Worm (Caenorhabditis elegans) whole organism, young adult: Measurements from ENCODE around the gene C39B5.2.

Experiments used
- C06A6.2 ChIP-seq: fragments of 200-800 bp; sonication (Bioruptor generic); conservative IDR thresholded peaks from 2 replicates; pipeline ENCODE4 v1.3.6; 2022; ENCODE audit warnings: missing genetic modification characterization, missing compliant biosample characterization
- C17E4.6 ChIP-seq: fragments of 200-800 bp; sonication (Bioruptor generic); IDR thresholded peaks from 2 replicates; pipeline ENCODE4 v1.3.6; 2022; ENCODE audit warnings: missing genetic modification reagents, missing genetic modification characterization, missing compliant biosample characterization
- F37B4.10 ChIP-seq: fragments of 200-800 bp; sonication (Bioruptor generic); IDR thresholded peaks from 2 replicates; pipeline ENCODE4 v1.3.6; 2022; ENCODE audit warnings: missing genetic modification characterization, missing compliant biosample characterization
- F52B5.7 ChIP-seq: sonication (generic microtip); optimal IDR thresholded peaks from 2 replicates; lab custom pipeline; 2016; ENCODE audit warnings: mild to moderate bottlenecking, missing genetic modification characterization, missing compliant biosample characterization
- F57C9.4 ChIP-seq: sonication (generic microtip); optimal IDR thresholded peaks from 2 replicates; lab custom pipeline; 2017; ENCODE audit warnings: mild to moderate bottlenecking, missing genetic modification characterization, missing compliant biosample characterization
- K12H6.12 ChIP-seq: fragments of 200-800 bp; sonication (Bioruptor generic); optimal IDR thresholded peaks from 2 replicates; lab custom pipeline; 2018; ENCODE audit warnings: mild to moderate bottlenecking, missing genetic modification characterization, missing compliant biosample characterization
- T07F8.4 ChIP-seq: sonication (generic microtip); optimal IDR thresholded peaks from 2 replicates; lab custom pipeline; 2016; ENCODE audit warnings: mild to moderate bottlenecking, missing genetic modification characterization, moderate library complexity, missing compliant biosample characterization
- aptf-2 ChIP-seq: fragments of 200-800 bp; sonication (Bioruptor generic); conservative IDR thresholded peaks from 2 replicates; pipeline ENCODE4 v1.3.6; 2022; ENCODE audit warnings: missing genetic modification reagents, missing genetic modification characterization, missing compliant biosample characterization
- aptf-3 ChIP-seq: fragments of 200-800 bp; sonication (Bioruptor generic); IDR thresholded peaks from 2 replicates; pipeline ENCODE4 v1.3.6; 2022; ENCODE audit warnings: missing genetic modification characterization, missing compliant biosample characterization
- athp-1 ChIP-seq: sonication (generic microtip); optimal IDR thresholded peaks from 2 replicates; lab custom pipeline; 2017; ENCODE audit warnings: mild to moderate bottlenecking, missing genetic modification characterization, missing compliant biosample characterization
- attf-3 ChIP-seq: fragments of 200-800 bp; sonication (Bioruptor generic); conservative IDR thresholded peaks from 2 replicates; pipeline ENCODE4 v1.3.6; 2022; ENCODE audit warnings: missing genetic modification reagents, missing genetic modification characterization, missing compliant biosample characterization
- cebp-2 ChIP-seq: fragments of 200-800 bp; sonication (Bioruptor generic); IDR thresholded peaks from 2 replicates; pipeline ENCODE4 v1.3.6; 2022; ENCODE audit warnings: missing genetic modification characterization, missing compliant biosample characterization
- dpff-1 ChIP-seq: sonication (generic microtip); optimal IDR thresholded peaks from 2 replicates; lab custom pipeline; 2017; ENCODE audit warnings: mild to moderate bottlenecking, missing genetic modification characterization, missing compliant biosample characterization
- efl-1 ChIP-seq: fragments of 150-350 bp; optimal IDR thresholded peaks from 2 replicates; lab custom pipeline; 2014; ENCODE audit warnings: missing biosample characterization, missing genetic modification reagents, missing genetic modification characterization
- fkh-3 ChIP-seq: sonication (generic microtip); optimal IDR thresholded peaks from 2 replicates; lab custom pipeline; 2016; ENCODE audit warnings: mild to moderate bottlenecking, missing genetic modification characterization, missing compliant biosample characterization
- hlh-12 ChIP-seq: sonication (generic microtip); optimal IDR thresholded peaks from 2 replicates; lab custom pipeline; 2016; ENCODE audit warnings: missing genetic modification characterization, missing compliant biosample characterization
- hmg-1.2 ChIP-seq: fragments of 200-800 bp; sonication (Bioruptor generic); IDR thresholded peaks from 2 replicates; pipeline ENCODE4 v1.3.6; 2022; ENCODE audit warnings: missing genetic modification reagents, missing genetic modification characterization, missing compliant biosample characterization
- lin-26 ChIP-seq: fragments of 200-800 bp; sonication (Bioruptor generic); IDR thresholded peaks from 2 replicates; pipeline ENCODE4 v1.3.6; 2022; ENCODE audit warnings: missing genetic modification reagents, missing genetic modification characterization, missing compliant biosample characterization
- lin-35 ChIP-seq, 3 experiments: fragments of 150-350 bp in 2 of 3; sonication (generic microtip) in 1 of 3; optimal IDR thresholded peaks; 2 replicates each; lab custom pipeline; 2014 to 2018; ENCODE audit warnings: missing biosample characterization in 3 of 3, missing genetic modification characterization in 3 of 3, missing genetic modification reagents in 3 of 3
- lsl-1 ChIP-seq: fragments of 200-800 bp; sonication (Bioruptor generic); optimal IDR thresholded peaks from 2 replicates; lab custom pipeline; 2018; ENCODE audit warnings: mild to moderate bottlenecking, missing genetic modification characterization, moderate library complexity, missing compliant biosample characterization
- lsy-27 ChIP-seq: sonication (generic microtip); optimal IDR thresholded peaks from 2 replicates; lab custom pipeline; 2017; ENCODE audit warnings: missing genetic modification characterization, mild to moderate bottlenecking, missing compliant biosample characterization, antibody characterized with exemption, missing genotype, borderline replicate concordance; ENCODE audit not compliant: insufficient read depth
- madf-8 ChIP-seq: fragments of 200-800 bp; sonication (Bioruptor generic); conservative IDR thresholded peaks from 2 replicates; pipeline ENCODE4 v1.3.6; 2022; ENCODE audit warnings: missing genetic modification reagents, missing genetic modification characterization, missing compliant biosample characterization
- mel-28 ChIP-seq: sonication (generic microtip); optimal IDR thresholded peaks from 2 replicates; lab custom pipeline; 2016; ENCODE audit warnings: borderline replicate concordance, mild to moderate bottlenecking, missing genetic modification characterization, missing compliant biosample characterization
- mxl-1 ChIP-seq: sonication (generic microtip); optimal IDR thresholded peaks from 2 replicates; lab custom pipeline; 2016; ENCODE audit warnings: missing genetic modification characterization, missing compliant biosample characterization
- nfya-2 ChIP-seq: fragments of 200-800 bp; sonication (Bioruptor generic); IDR thresholded peaks from 2 replicates; pipeline ENCODE4 v1.3.6; 2022; ENCODE audit warnings: missing genetic modification reagents, missing genetic modification characterization, missing compliant biosample characterization
- nhr-80 ChIP-seq: sonication (generic microtip); optimal IDR thresholded peaks from 2 replicates; lab custom pipeline; 2016; ENCODE audit warnings: missing genetic modification characterization, missing compliant biosample characterization
- pha-4 ChIP-seq: fragments of 150-350 bp; sonication (generic microtip); optimal IDR thresholded peaks from 2 replicates; lab custom pipeline; 2014; ENCODE audit warnings: missing biosample characterization, missing genetic modification reagents, missing genetic modification characterization
- rec-8 ChIP-seq, 2 experiments: sonication (generic microtip); optimal IDR thresholded peaks; 2 replicates each; lab custom pipeline; 2016; ENCODE audit warnings: mild to moderate bottlenecking in 2 of 2, missing genetic modification characterization in 2 of 2, missing genetic modification reagents in 2 of 2, missing genotype in 2 of 2, missing biosample characterization in 1 of 2, missing compliant biosample characterization in 1 of 2, moderate library complexity in 1 of 2
- rpc-1 ChIP-seq, 2 experiments: fragments of 150-350 bp in 1 of 2; sonication (generic microtip) in 1 of 2; optimal IDR thresholded peaks; 2 replicates each; lab custom pipeline; 2014 to 2018; ENCODE audit warnings: missing biosample characterization in 1 of 2, missing genetic modification characterization in 1 of 2, missing genetic modification reagents in 1 of 2, missing genotype in 1 of 2
- snpc-1.3 ChIP-seq: sonication (generic microtip); optimal IDR thresholded peaks from 2 replicates; lab custom pipeline; 2017; ENCODE audit warnings: missing genetic modification characterization, mild to moderate bottlenecking, missing compliant biosample characterization, antibody characterized with exemption, moderate library complexity, missing genotype, missing genetic modification reagents; ENCODE audit not compliant: insufficient read depth
- somi-1 ChIP-seq: fragments of 200-800 bp; sonication (Bioruptor generic); optimal IDR thresholded peaks from 2 replicates; lab custom pipeline; 2018; ENCODE audit warnings: mild to moderate bottlenecking, missing genetic modification characterization, missing compliant biosample characterization
- unc-130 ChIP-seq: sonication (generic microtip); optimal IDR thresholded peaks from 2 replicates; lab custom pipeline; 2016; ENCODE audit warnings: missing genetic modification reagents, missing genetic modification characterization, missing compliant biosample characterization
- unc-62 ChIP-seq: fragments of 150-350 bp; optimal IDR thresholded peaks from 2 replicates; lab custom pipeline; 2014; ENCODE audit warnings: missing biosample characterization, missing genetic modification reagents, missing genetic modification characterization

C39B5.2 gene

DNA sequence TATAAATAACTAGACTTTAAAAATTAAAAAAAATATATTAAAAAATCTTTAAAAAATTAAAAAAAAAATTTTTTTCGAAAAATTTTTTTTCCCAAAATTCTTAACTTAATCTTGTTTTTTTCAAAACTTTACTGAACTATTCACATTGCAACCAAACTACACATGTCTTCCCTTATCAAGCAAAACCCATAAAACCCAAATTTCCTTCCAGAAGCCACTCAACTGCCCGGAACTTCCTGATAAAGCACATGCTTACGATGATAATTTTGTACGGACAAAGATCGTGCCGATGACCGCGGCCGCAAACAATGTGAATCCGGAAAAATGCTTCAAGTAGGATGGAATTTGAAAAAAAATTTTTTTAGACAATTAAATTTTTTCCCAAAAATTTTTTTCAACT is 22.3 kb upstream of the C39B5.2 start:
- TF ChIP-seq C17E4.6 (GFP tag; lab: Robert Waterston, UW) (no peak), nhr-80 (tag; lab: Kevin White, UChicago) (peak; percentile 24), nfya-2 (GFP tag; lab: Robert Waterston, UW) (no peak), lin-26 (GFP tag; lab: Robert Waterston, UW) (no peak)

- TF ChIP-seq aptf-2 (GFP tag; lab: Robert Waterston, UW) (no peak), athp-1 (tag; lab: Kevin White, UChicago) (no peak), aptf-3 (no peak), K12H6.12 (no peak), F37B4.10 (GFP tag; lab: Robert Waterston, UW) (no peak), attf-3 (GFP tag; lab: Robert Waterston, UW) (no peak), lsl-1 (no peak), hmg-1.2 (no peak), unc-62 (GFP tag; lab: Kevin White, UChicago) (no peak)
These were observed 15.3 kb upstream of the C39B5.2 start, which contains the start of gene fbxa-12 for ce11 chrIII:2219408-2219807. Gene fbxa-12, plus strand, starts transcription at chrIII:2219708.

- TF ChIP-seq lin-35 (GFP tag; optimal IDR thresholded peaks at IDR 0.05; lab: Kevin White, UChicago), result no peak
- TF ChIP-seq unc-130 (GFP tag; lab: Kevin White, UChicago), result no peak
- no peak for TF ChIP-seq hlh-12 (tag; lab: Kevin White, UChicago)
- no peak for TF ChIP-seq mel-28 (tag; lab: Kevin White, UChicago)
- no peak for TF ChIP-seq rec-8 (tag; optimal IDR thresholded peaks at IDR 0.05; lab: Kevin White, UChicago)
- TF ChIP-seq fkh-3 (tag; lab: Kevin White, UChicago), result no peak
- TF ChIP-seq mxl-1 (tag; lab: Kevin White, UChicago), result no peak
- no peak for TF ChIP-seq efl-1 (GFP tag; lab: Kevin White, UChicago)
- TF ChIP-seq cebp-2 (GFP tag; lab: Robert Waterston, UW), result no peak
- TF ChIP-seq rpc-1 (optimal IDR thresholded peaks at IDR 0.05; lab: Kevin White, UChicago), result no peak
- no peak for TF ChIP-seq rpc-1 (tag; optimal IDR thresholded peaks at IDR 0.05; lab: Kevin White, UChicago)
- no peak for TF ChIP-seq lsy-27 (tag; lab: Kevin White, UChicago)
- TF ChIP-seq C17E4.6 (GFP tag; lab: Robert Waterston, UW), result no peak
These were observed 10.8 kb upstream of the C39B5.2 start, which contains the start of gene srd-65 for ce11 chrIII:2223932-2224331. Gene srd-65, minus strand, starts transcription at chrIII:2224032.

- TF ChIP-seq C06A6.2 (GFP tag; lab: Robert Waterston, UW), result no peak
- no peak for TF ChIP-seq madf-8 (GFP tag; lab: Robert Waterston, UW)
- no peak for TF ChIP-seq somi-1 (GFP tag; lab: Kevin White, UChicago)
- no peak for TF ChIP-seq T07F8.4 (tag; lab: Kevin White, UChicago)
These were observed 10.2 kb upstream of the C39B5.2 start, which contains the start of gene fbxa-38 for ce11 chrIII:2224478-2224877. Gene fbxa-38, plus strand, starts transcription at chrIII:2224672.

DNA sequence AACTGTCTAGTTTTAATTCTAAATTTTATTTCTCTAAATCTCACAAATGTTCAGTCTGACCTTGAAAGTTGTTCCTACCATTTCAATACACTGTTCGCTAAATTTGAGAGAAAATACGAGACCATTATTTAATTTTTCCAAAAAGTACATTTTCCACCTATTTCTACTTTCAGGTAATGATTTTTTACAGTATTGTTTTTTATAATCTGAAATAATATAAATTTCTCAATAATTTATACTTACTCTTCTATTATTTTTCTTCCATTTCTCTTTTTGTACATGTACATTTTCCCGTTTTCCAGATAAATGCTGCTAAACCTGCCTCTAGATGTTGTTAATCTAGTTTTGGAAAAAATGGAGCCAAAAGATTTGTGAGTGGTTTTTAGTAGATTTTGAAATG is 7.3 kb upstream of the C39B5.2 start, which contains the start of gene fbxa-62:
Gene fbxa-62, plus strand, starts transcription at position 301 of the 400 bp plus-strand sequence.
- TF ChIP-seq pha-4 (tag; lab: Kevin White, UChicago) (no peak), F52B5.7 (tag; lab: Kevin White, UChicago) (no peak), F57C9.4 (no peak), snpc-1.3 (no peak), dpff-1 (tag; lab: Kevin White, UChicago) (no peak), madf-8 (GFP tag; lab: Robert Waterston, UW) (no peak)
